Worm (Caenorhabditis elegans) whole organism, L4 larva: ENCODE results near the gene daf-2.
A peak's percentile ranks its signal among the peaks of the same experiment; 100 is the strongest.

ENCODE experiments used
- F26F4.8 ChIP-seq: fragments of 200-800 bp; sonication (Bioruptor generic); conservative IDR thresholded peaks from 2 replicates; pipeline ENCODE4 v1.3.6; 2022; ENCODE audit warnings: missing genetic modification characterization, missing compliant biosample characterization
- F49E8.2 ChIP-seq: sonication (generic microtip); optimal IDR thresholded peaks from 2 replicates; lab custom pipeline; 2016; ENCODE audit warnings: missing compliant biosample characterization, mild to moderate bottlenecking, missing genetic modification characterization, borderline replicate concordance
- Y105C5A.15 ChIP-seq: fragments of 200-800 bp; sonication (Bioruptor generic); IDR thresholded peaks from 2 replicates; pipeline ENCODE4 v1.3.6; 2022; ENCODE audit warnings: missing genetic modification characterization, missing compliant biosample characterization
- Y48G9A.11 ChIP-seq: fragments of 200-800 bp; sonication (Bioruptor generic); IDR thresholded peaks from 2 replicates; pipeline ENCODE4 v1.3.6; 2022; ENCODE audit warnings: missing genetic modification reagents, missing genetic modification characterization, missing compliant biosample characterization
- Y75B8A.6 ChIP-seq: fragments of 200-800 bp; sonication (Bioruptor generic); IDR thresholded peaks from 2 replicates; pipeline ENCODE4 v1.3.6; 2022; ENCODE audit warnings: missing genetic modification reagents, missing genetic modification characterization, missing compliant biosample characterization
- ZK546.5 ChIP-seq, 2 experiments: sonication (generic microtip); optimal IDR thresholded peaks; 2 replicates each; lab custom pipeline; 2017; ENCODE audit warnings: missing biosample characterization in 2 of 2, missing genetic modification characterization in 2 of 2
- aha-1 ChIP-seq: fragments of 150-350 bp; peaks from one replicate; lab custom pipeline; 2014; ENCODE audit warnings: missing biosample characterization, missing genetic modification characterization
- arid-1 ChIP-seq: fragments of 200-800 bp; sonication (Bioruptor generic); conservative IDR thresholded peaks from 2 replicates; pipeline ENCODE4 v1.3.6; 2022; ENCODE audit warnings: missing genetic modification reagents, missing genetic modification characterization, missing compliant biosample characterization
- ceh-32 ChIP-seq: sonication (generic microtip); optimal IDR thresholded peaks from 2 replicates; lab custom pipeline; 2016; ENCODE audit warnings: mild to moderate bottlenecking, missing genetic modification characterization, missing compliant biosample characterization; ENCODE audit not compliant: poor library complexity
- ceh-44 ChIP-seq: fragments of 200-800 bp; sonication (Bioruptor generic); IDR thresholded peaks from 2 replicates; pipeline ENCODE4 v1.3.6; 2022; ENCODE audit warnings: missing genetic modification reagents, missing genetic modification characterization, missing compliant biosample characterization
- ceh-62 ChIP-seq: sonication (generic microtip); optimal IDR thresholded peaks from 2 replicates; lab custom pipeline; 2017; ENCODE audit warnings: missing biosample characterization, missing genetic modification characterization
- ceh-82 ChIP-seq: sonication (generic microtip); optimal IDR thresholded peaks from 2 replicates; lab custom pipeline; 2017; ENCODE audit warnings: missing biosample characterization, missing genetic modification characterization
- daf-16 ChIP-seq, 3 experiments: sonication (generic microtip); optimal IDR thresholded peaks; 2 replicates each; lab custom pipeline; 2016 to 2017; ENCODE audit warnings: missing genetic modification characterization in 3 of 3, missing genetic modification reagents in 3 of 3, mild to moderate bottlenecking in 2 of 3, missing compliant biosample characterization in 2 of 3, missing biosample characterization in 1 of 3, moderate library complexity in 1 of 3
- dpl-1 ChIP-seq: fragments of 150-350 bp; optimal IDR thresholded peaks from 2 replicates; lab custom pipeline; 2014; ENCODE audit warnings: missing biosample characterization, missing genetic modification reagents, missing genetic modification characterization
- dve-1 ChIP-seq: sonication (generic microtip); optimal IDR thresholded peaks from 2 replicates; lab custom pipeline; 2017; ENCODE audit warnings: antibody characterized with exemption, mild to moderate bottlenecking, missing genetic modification characterization, missing compliant biosample characterization; ENCODE audit not compliant: insufficient read depth
- egl-43 ChIP-seq: fragments of 200-800 bp; sonication (Bioruptor generic); IDR thresholded peaks from 2 replicates; pipeline ENCODE4 v1.3.6; 2022; ENCODE audit warnings: missing genetic modification reagents, missing genetic modification characterization, missing compliant biosample characterization
- fkh-10 ChIP-seq: fragments of 150-350 bp; optimal IDR thresholded peaks from 2 replicates; lab custom pipeline; 2014; ENCODE audit warnings: missing biosample characterization, missing genetic modification reagents, missing genetic modification characterization
- gei-8 ChIP-seq: fragments of 200-800 bp; sonication (Bioruptor generic); optimal IDR thresholded peaks from 2 replicates; lab custom pipeline; 2018; ENCODE audit warnings: mild to moderate bottlenecking, missing genetic modification characterization, missing compliant biosample characterization
- lim-7 ChIP-seq: fragments of 200-800 bp; sonication (Bioruptor generic); IDR thresholded peaks from 2 replicates; pipeline ENCODE4 v1.3.6; 2022; ENCODE audit warnings: missing genetic modification characterization, missing compliant biosample characterization
- lin-15B ChIP-seq: fragments of 150-350 bp; sonication (generic microtip); optimal IDR thresholded peaks from 3 replicates; lab custom pipeline; 2014; ENCODE audit warnings: missing biosample characterization, missing genetic modification characterization
- lin-29 ChIP-seq: fragments of 200-800 bp; sonication (Bioruptor generic); IDR thresholded peaks from 2 replicates; pipeline ENCODE4 v1.3.6; 2022; ENCODE audit warnings: missing genetic modification reagents, missing genetic modification characterization, missing compliant biosample characterization
- lin-39 ChIP-seq: fragments of 150-350 bp; optimal IDR thresholded peaks from 2 replicates; lab custom pipeline; 2014; ENCODE audit warnings: missing biosample characterization, missing genetic modification reagents, missing genetic modification characterization
- lsy-2 ChIP-seq, 2 experiments: fragments of 150-350 bp in 1 of 2; sonication (generic microtip) in 1 of 2; optimal IDR thresholded peaks; 2 replicates each; lab custom pipeline; 2014 to 2017; ENCODE audit warnings: missing biosample characterization in 2 of 2, missing genetic modification characterization in 2 of 2
- madf-5 ChIP-seq, 2 experiments: fragments of 200-800 bp; sonication (Bioruptor generic); IDR thresholded peaks; 2 replicates each; pipeline ENCODE4 v1.3.6; 2022; ENCODE audit warnings: missing compliant biosample characterization in 2 of 2, missing genetic modification characterization in 2 of 2
- mxl-3 ChIP-seq: fragments of 200-800 bp; sonication (Bioruptor generic); optimal IDR thresholded peaks from 2 replicates; lab custom pipeline; 2018; ENCODE audit warnings: mild to moderate bottlenecking, missing genetic modification characterization, missing compliant biosample characterization
- nhr-10 ChIP-seq: fragments of 150-350 bp; optimal IDR thresholded peaks from 2 replicates; lab custom pipeline; 2014; ENCODE audit warnings: missing biosample characterization, missing genetic modification characterization
- nhr-111 ChIP-seq: fragments of 200-800 bp; sonication (Bioruptor generic); optimal IDR thresholded peaks from 2 replicates; lab custom pipeline; 2018; ENCODE audit warnings: mild to moderate bottlenecking, missing genetic modification characterization, missing compliant biosample characterization
- nhr-237 ChIP-seq: sonication (generic microtip); optimal IDR thresholded peaks from 2 replicates; lab custom pipeline; 2017; ENCODE audit warnings: missing biosample characterization, missing genetic modification characterization
- nhr-28 ChIP-seq: fragments of 150-350 bp; optimal IDR thresholded peaks from 2 replicates; lab custom pipeline; 2014; ENCODE audit warnings: missing biosample characterization, missing genetic modification characterization
- nhr-6 ChIP-seq: fragments of 150-350 bp; optimal IDR thresholded peaks from 2 replicates; lab custom pipeline; 2014; ENCODE audit warnings: missing biosample characterization, missing genetic modification characterization
- php-3 ChIP-seq: fragments of 200-800 bp; sonication (Bioruptor generic); IDR thresholded peaks from 2 replicates; pipeline ENCODE4 v1.3.6; 2022; ENCODE audit warnings: missing genetic modification reagents, missing genetic modification characterization, missing compliant biosample characterization
- set-16 ChIP-seq: fragments of 200-800 bp; sonication (Bioruptor generic); IDR thresholded peaks from 2 replicates; pipeline ENCODE4 v1.3.6; 2022; ENCODE audit warnings: missing genetic modification reagents, missing genetic modification characterization, missing compliant biosample characterization
- snpc-1.2 ChIP-seq: fragments of 200-800 bp; sonication (Bioruptor generic); IDR thresholded peaks from 2 replicates; pipeline ENCODE4 v1.3.6; 2022; ENCODE audit warnings: missing genetic modification reagents, missing genetic modification characterization, missing compliant biosample characterization
- spr-1 ChIP-seq: sonication (generic microtip); optimal IDR thresholded peaks from 2 replicates; lab custom pipeline; 2016; ENCODE audit warnings: mild to moderate bottlenecking, missing genetic modification characterization, missing compliant biosample characterization
- tra-1 ChIP-seq: fragments of 200-800 bp; sonication (Bioruptor generic); IDR thresholded peaks from 2 replicates; pipeline ENCODE4 v1.3.6; 2022; ENCODE audit warnings: missing genetic modification reagents, missing genetic modification characterization, missing compliant biosample characterization
- unc-39 ChIP-seq: sonication (generic microtip); optimal IDR thresholded peaks from 2 replicates; lab custom pipeline; 2017; ENCODE audit warnings: missing biosample characterization, missing genetic modification characterization
- vab-7 ChIP-seq: fragments of 200-800 bp; sonication (Bioruptor generic); IDR thresholded peaks from 2 replicates; pipeline ENCODE4 v1.3.6; 2022; ENCODE audit warnings: missing genetic modification reagents, missing genetic modification characterization, missing compliant biosample characterization
- zag-1 ChIP-seq: fragments of 150-350 bp; optimal IDR thresholded peaks from 2 replicates; lab custom pipeline; 2014; ENCODE audit warnings: missing biosample characterization, missing genetic modification characterization
- zip-2 ChIP-seq: fragments of 150-350 bp; optimal IDR thresholded peaks from 2 replicates; lab custom pipeline; 2014; ENCODE audit warnings: missing biosample characterization, missing genetic modification characterization
- ztf-11 ChIP-seq: fragments of 150-350 bp; optimal IDR thresholded peaks from 2 replicates; lab custom pipeline; 2014; ENCODE audit warnings: missing biosample characterization, missing genetic modification characterization

Gene daf-2

ce11 chrIII:3063084-3063483, 22.4 kb upstream of the daf-2 start:
- TF ChIP-seq aha-1 (tag; lab: Kevin White, UChicago): peak; percentile 83
- no peak for TF ChIP-seq daf-16 (GFP tag; optimal IDR thresholded peaks at IDR 0.05; lab: Kevin White, UChicago)
- no peak for TF ChIP-seq daf-16 (tag; optimal IDR thresholded peaks at IDR 0.05; lab: Kevin White, UChicago)
- TF ChIP-seq set-16 (GFP tag; lab: Robert Waterston, UW): peak; percentile 21; the same call in 1 of the 2 replicates

- no peak for TF ChIP-seq tra-1 (GFP tag; lab: Robert Waterston, UW)
- no peak for TF ChIP-seq arid-1 (GFP tag; lab: Robert Waterston, UW)
- no peak for TF ChIP-seq lin-15B
- no peak for TF ChIP-seq F26F4.8 (GFP tag; lab: Robert Waterston, UW)
- TF ChIP-seq vab-7 (GFP tag; lab: Robert Waterston, UW): no peak
- no peak for TF ChIP-seq Y75B8A.6 (GFP tag; lab: Robert Waterston, UW)
- no peak for TF ChIP-seq Y48G9A.11
- no peak for TF ChIP-seq nhr-237 (tag; lab: Kevin White, UChicago)
- TF ChIP-seq mxl-3 (GFP tag; lab: Kevin White, UChicago): no peak
- no peak for TF ChIP-seq zag-1 (tag; lab: Kevin White, UChicago)
Measured at ce11 chrIII:3061289-3061688, 20.6 kb upstream of the daf-2 start.

ce11 chrIII:3060262-3060661, 19.6 kb upstream of the daf-2 start, which contains the start of gene fipr-29:
fipr-29 (minus strand) TSS chrIII:3060362.
- TF ChIP-seq nhr-6: no peak
- TF ChIP-seq nhr-28 (tag; lab: Kevin White, UChicago): no peak
- no peak for TF ChIP-seq F49E8.2 (tag; lab: Kevin White, UChicago)
- no peak for TF ChIP-seq php-3
- TF ChIP-seq ceh-82 (tag; lab: Kevin White, UChicago): no peak
- no peak for TF ChIP-seq lin-39
- TF ChIP-seq nhr-10 (tag; lab: Kevin White, UChicago): no peak
- TF ChIP-seq ztf-11: no peak
- no peak for TF ChIP-seq madf-5 (GFP tag; IDR thresholded peaks at IDR 0.05; lab: Robert Waterston, UW)
- TF ChIP-seq lin-29: no peak
- TF ChIP-seq ceh-32 (tag; lab: Kevin White, UChicago): no peak
- no peak for TF ChIP-seq nhr-237 (tag; lab: Kevin White, UChicago)
- no peak for TF ChIP-seq Y105C5A.15 (GFP tag; lab: Robert Waterston, UW)
- no peak for TF ChIP-seq lim-7 (GFP tag; lab: Robert Waterston, UW)
- TF ChIP-seq dpl-1: no peak
- TF ChIP-seq aha-1 (tag; lab: Kevin White, UChicago): no peak
- TF ChIP-seq nhr-111: no peak

- TF ChIP-seq snpc-1.2 (0 out of 2 replicates have a peak, but pooled peaks have one; percentile 44), ceh-62 (tag; lab: Kevin White, UChicago) (no peak), ceh-44 (GFP tag; lab: Robert Waterston, UW) (0 out of 2 replicates have a peak, but pooled peaks have one; percentile 15)
- TF ChIP-seq, all 104 proteins: peak for 2
Measured at ce11 chrIII:3055878-3056277, 15.2 kb upstream of the daf-2 start.

ce11 chrIII:3047909-3048308, 7.3 kb upstream of the daf-2 start:
- TF ChIP-seq egl-43 (GFP tag; lab: Robert Waterston, UW) (no peak), gei-8 (GFP tag; lab: Kevin White, UChicago) (no peak), zip-2 (tag; lab: Kevin White, UChicago) (no peak), spr-1 (no peak), ZK546.5 (tag; optimal IDR thresholded peaks at IDR 0.05; lab: Kevin White, UChicago) (no peak), nhr-111 (no peak), lsy-2 (tag; optimal IDR thresholded peaks at IDR 0.05; lab: Kevin White, UChicago) (no peak), fkh-10 (GFP tag; lab: Kevin White, UChicago) (no peak), dve-1 (no peak), unc-39 (tag; lab: Kevin White, UChicago) (no peak), F49E8.2 (tag; lab: Kevin White, UChicago) (no peak)
